Worm (Caenorhabditis elegans) whole organism, mixed stage, embryonic: ENCODE results near the gene T02B11.8.
"Not testable (repeated sequence)": the region's sequence is repeated elsewhere in the genome, so short reads cannot be mapped to it uniquely, and the experiment has no call there.

Source experiments
- ces-1 ChIP-seq: fragments of 150-350 bp; optimal IDR thresholded peaks from 2 replicates; lab custom pipeline; 2014; ENCODE audit warnings: missing biosample characterization, missing genetic modification reagents, missing genetic modification characterization
- elt-1 ChIP-seq: sonication (generic microtip); optimal IDR thresholded peaks from 2 replicates; lab custom pipeline; 2017; ENCODE audit warnings: missing genetic modification characterization, mild to moderate bottlenecking, missing compliant biosample characterization, antibody characterized with exemption, moderate library complexity, borderline replicate concordance; ENCODE audit not compliant: insufficient read depth
- elt-3 ChIP-seq: fragments of 150-350 bp; optimal IDR thresholded peaks from 2 replicates; lab custom pipeline; 2014; ENCODE audit warnings: missing biosample characterization, missing genetic modification characterization
- mep-1 ChIP-seq: fragments of 150-350 bp; optimal IDR thresholded peaks from 2 replicates; lab custom pipeline; 2017; ENCODE audit warnings: missing biosample characterization, missing genetic modification reagents, missing genetic modification characterization, inconsistent platforms
- nhr-12 ChIP-seq: fragments of 150-350 bp; optimal IDR thresholded peaks from 2 replicates; lab custom pipeline; 2014; ENCODE audit warnings: missing biosample characterization, missing genetic modification characterization
- nhr-237 ChIP-seq: fragments of 150-350 bp; optimal IDR thresholded peaks from 2 replicates; lab custom pipeline; 2014; ENCODE audit warnings: missing biosample characterization, missing genetic modification characterization
- nhr-28 ChIP-seq: fragments of 150-350 bp; optimal IDR thresholded peaks from 2 replicates; lab custom pipeline; 2014; ENCODE audit warnings: missing biosample characterization, missing genetic modification characterization
- nhr-76 ChIP-seq: sonication (generic microtip); optimal IDR thresholded peaks from 2 replicates; lab custom pipeline; 2017; ENCODE audit warnings: missing biosample characterization, missing genetic modification characterization
- tbx-8 ChIP-seq: fragments of 200-800 bp; sonication (Bioruptor generic); optimal IDR thresholded peaks from 2 replicates; lab custom pipeline; 2018; ENCODE audit warnings: mild to moderate bottlenecking, missing genetic modification characterization, moderate library complexity, missing compliant biosample characterization
- unc-120 ChIP-seq: sonication (generic microtip); optimal IDR thresholded peaks from 2 replicates; lab custom pipeline; 2017; ENCODE audit warnings: missing genetic modification characterization, missing compliant biosample characterization; ENCODE audit not compliant: poor library complexity, severe bottlenecking
- unc-39 ChIP-seq: fragments of 150-350 bp; optimal IDR thresholded peaks from 2 replicates; lab custom pipeline; 2014; ENCODE audit warnings: missing biosample characterization, missing genetic modification characterization
- unc-62 ChIP-seq: fragments of 150-350 bp; optimal IDR thresholded peaks from 2 replicates; lab custom pipeline; 2014; ENCODE audit warnings: missing biosample characterization, missing genetic modification reagents, missing genetic modification characterization

DNA sequence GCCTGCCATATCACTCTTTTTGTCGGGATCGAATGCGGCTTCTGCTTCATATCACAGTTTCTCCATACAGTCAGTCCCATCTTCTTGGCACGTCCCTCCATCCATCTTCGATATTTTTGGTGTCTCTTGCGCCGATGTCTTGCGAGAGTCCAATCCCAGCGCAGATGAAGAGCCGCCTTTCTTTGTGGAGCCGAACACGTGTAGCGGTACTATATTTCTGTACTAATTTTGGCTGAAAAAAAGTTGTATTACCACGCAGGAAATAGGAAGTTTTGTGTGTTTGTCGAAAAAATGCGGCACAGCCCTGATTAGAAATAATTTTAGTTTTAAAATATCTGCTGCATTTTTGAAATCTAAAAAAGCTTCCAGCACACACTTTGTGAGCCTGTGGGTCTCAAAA, 35.3 kb downstream of the T02B11.8 start, which contains the start of gene K09C6.8:
- TF ChIP-seq unc-39 (tag; lab: Kevin White, UChicago); nhr-28; tbx-8 (GFP tag; lab: Kevin White, UChicago); elt-3 (tag; lab: Kevin White, UChicago); ces-1 (GFP tag; lab: Kevin White, UChicago); elt-1 (tag; lab: Kevin White, UChicago); nhr-12 (tag; lab: Kevin White, UChicago); unc-62 (GFP tag; lab: Kevin White, UChicago); nhr-76 (tag; lab: Kevin White, UChicago); mep-1 (tag; lab: Kevin White, UChicago); nhr-237; unc-120 (tag; lab: Kevin White, UChicago): not testable (repeated sequence)
